Fruit fly (Drosophila melanogaster) whole organism, embryonic: Measurements from ENCODE around the gene Dhdds.
A peak's percentile ranks its signal among the peaks of the same experiment; 100 is the strongest.

Experiments used
- ATbp ChIP-seq: fragments of 200-800 bp; sonication (Bioruptor generic); optimal IDR thresholded peaks from 2 replicates; lab custom pipeline; 2017; ENCODE audit warnings: missing biosample characterization, mild to moderate bottlenecking, missing genetic modification characterization, missing genetic modification reagents
- Atf6 ChIP-seq: fragments of 200-800 bp; sonication (Bioruptor generic); IDR thresholded peaks from 2 replicates; pipeline ENCODE4 v1.3.6; 2022; ENCODE audit warnings: missing biosample characterization, missing genetic modification characterization
- B-H2 ChIP-seq: fragments of 200-800 bp; sonication (Bioruptor generic); optimal IDR thresholded peaks from 2 replicates; lab custom pipeline; 2018; ENCODE audit warnings: missing biosample characterization, mild to moderate bottlenecking, missing genetic modification characterization
- Bteb2 ChIP-seq: fragments of 200-800 bp; sonication (Bioruptor generic); optimal IDR thresholded peaks from 2 replicates; lab custom pipeline; 2016; ENCODE audit warnings: missing biosample characterization, missing genetic modification characterization
- C15 ChIP-seq: fragments of 200-800 bp; sonication (Bioruptor generic); IDR thresholded peaks from 3 replicates; pipeline ENCODE4 v1.3.6; 2022; ENCODE audit warnings: missing biosample characterization, missing genetic modification characterization
- CG10959 ChIP-seq: fragments of 200-800 bp; sonication (Bioruptor generic); IDR thresholded peaks from 2 replicates; pipeline ENCODE4 v1.3.6; 2022; ENCODE audit warnings: missing biosample characterization, missing genetic modification characterization
- CG11085 ChIP-seq: fragments of 200-800 bp; sonication (Bioruptor generic); IDR thresholded peaks from 2 replicates; pipeline ENCODE4 v1.3.6; 2022; ENCODE audit warnings: missing biosample characterization, missing genetic modification characterization
- CG11093 ChIP-seq: fragments of 200-800 bp; sonication (Bioruptor generic); IDR thresholded peaks from 3 replicates; pipeline ENCODE4 v1.3.6; 2022; ENCODE audit warnings: missing biosample characterization, missing genetic modification characterization
- CG13624 ChIP-seq: fragments of 200-800 bp; sonication (Bioruptor generic); optimal IDR thresholded peaks from 2 replicates; lab custom pipeline; 2016; ENCODE audit warnings: missing biosample characterization, missing genetic modification characterization
- CG14710 ChIP-seq: fragments of 200-800 bp; sonication (Bioruptor generic); optimal IDR thresholded peaks from 3 replicates; lab custom pipeline; 2019; ENCODE audit warnings: missing biosample characterization, mild to moderate bottlenecking, missing genetic modification characterization, moderate library complexity
- CG15696 ChIP-seq: fragments of 200-800 bp; sonication (Bioruptor generic); optimal IDR thresholded peaks from 2 replicates; lab custom pipeline; 2019; ENCODE audit warnings: missing biosample characterization, mild to moderate bottlenecking, missing genetic modification characterization, moderate library complexity
- CG16779 ChIP-seq: fragments of 200-800 bp; sonication (Bioruptor generic); IDR thresholded peaks from 2 replicates; pipeline ENCODE4 v1.3.6; 2022; ENCODE audit warnings: missing biosample characterization, missing genetic modification characterization
- CG17361 ChIP-seq: fragments of 200-800 bp; sonication (Bioruptor generic); IDR thresholded peaks from 3 replicates; pipeline ENCODE4 v1.3.6; 2022; ENCODE audit warnings: missing biosample characterization, missing genetic modification characterization
- CG17385 ChIP-seq: fragments of 200-800 bp; sonication (Bioruptor generic); optimal IDR thresholded peaks from 3 replicates; lab custom pipeline; 2018; ENCODE audit warnings: missing biosample characterization, mild to moderate bottlenecking, missing genetic modification characterization
- CG31441 ChIP-seq: fragments of 200-800 bp; sonication (Bioruptor generic); IDR thresholded peaks from 2 replicates; pipeline ENCODE4 v1.3.6; 2022; ENCODE audit warnings: missing biosample characterization, missing genetic modification characterization
- CG34376 ChIP-seq: fragments of 200-800 bp; sonication (Bioruptor generic); optimal IDR thresholded peaks from 2 replicates; lab custom pipeline; 2018; ENCODE audit warnings: missing biosample characterization, mild to moderate bottlenecking, missing genetic modification characterization
- CG4707 ChIP-seq: fragments of 200-800 bp; sonication (Bioruptor generic); optimal IDR thresholded peaks from 2 replicates; lab custom pipeline; 2018; ENCODE audit warnings: missing biosample characterization, mild to moderate bottlenecking, missing genetic modification characterization, moderate library complexity
- CG6791 ChIP-seq: fragments of 200-800 bp; sonication (Bioruptor generic); IDR thresholded peaks from 3 replicates; pipeline ENCODE4 v1.3.6; 2022; ENCODE audit warnings: missing biosample characterization, missing genetic modification characterization; ENCODE audit not compliant: partially characterized antibody
- CG6854 ChIP-seq: fragments of 200-800 bp; sonication (Bioruptor generic); optimal IDR thresholded peaks from 3 replicates; lab custom pipeline; 2017; ENCODE audit warnings: missing biosample characterization, mild to moderate bottlenecking, missing genetic modification characterization
- CG7963 ChIP-seq: fragments of 200-800 bp; sonication (Bioruptor generic); IDR thresholded peaks from 3 replicates; pipeline ENCODE4 v1.3.6; 2022; ENCODE audit warnings: missing biosample characterization, missing genetic modification characterization; ENCODE audit not compliant: partially characterized antibody
- CG8765 ChIP-seq: fragments of 200-800 bp; sonication (Bioruptor generic); IDR thresholded peaks from 2 replicates; pipeline ENCODE4 v1.3.6; 2022; ENCODE audit warnings: missing biosample characterization, missing genetic modification characterization
- Fer1 ChIP-seq: fragments of 200-800 bp; sonication (Bioruptor generic); optimal IDR thresholded peaks from 2 replicates; lab custom pipeline; 2017; ENCODE audit warnings: missing biosample characterization, mild to moderate bottlenecking, missing genetic modification characterization
- H15 ChIP-seq: fragments of 200-800 bp; sonication (Bioruptor generic); IDR thresholded peaks from 3 replicates; pipeline ENCODE4 v1.3.6; 2022; ENCODE audit warnings: missing biosample characterization, missing genetic modification characterization
- Hmr ChIP-seq: fragments of 200-800 bp; sonication (Bioruptor generic); optimal IDR thresholded peaks from 3 replicates; lab custom pipeline; 2017; ENCODE audit warnings: mild to moderate bottlenecking, missing biosample characterization, missing genetic modification reagents, missing genetic modification characterization
- Myb ChIP-seq: fragments of 200-800 bp; sonication (Bioruptor generic); optimal IDR thresholded peaks from 2 replicates; lab custom pipeline; 2016; ENCODE audit warnings: missing biosample characterization, missing genetic modification characterization
- Nf-YC ChIP-seq: fragments of 200-800 bp; optimal IDR thresholded peaks from 3 replicates; lab custom pipeline; 2019; ENCODE audit warnings: missing biosample characterization, mild to moderate bottlenecking, missing genetic modification characterization, moderate library complexity
- NfI ChIP-seq: fragments of 200-800 bp; sonication (Bioruptor generic); optimal IDR thresholded peaks from 3 replicates; lab custom pipeline; 2018; ENCODE audit warnings: missing biosample characterization, mild to moderate bottlenecking, missing genetic modification characterization, moderate library complexity
- Opbp ChIP-seq: fragments of 200-800 bp; sonication (Bioruptor generic); IDR thresholded peaks from 3 replicates; pipeline ENCODE4 v1.3.6; 2022; ENCODE audit warnings: missing biosample characterization, missing genetic modification characterization; ENCODE audit not compliant: partially characterized antibody
- Optix ChIP-seq: fragments of 200-800 bp; sonication (Bioruptor generic); IDR thresholded peaks from 3 replicates; pipeline ENCODE4 v1.3.6; 2022; ENCODE audit warnings: missing biosample characterization, missing genetic modification characterization
- Scr ChIP-seq: fragments of 200-800 bp; sonication (Bioruptor generic); IDR thresholded peaks from 2 replicates; pipeline ENCODE4 v1.3.6; 2022; ENCODE audit warnings: missing biosample characterization, missing genetic modification characterization; ENCODE audit not compliant: partially characterized antibody
- Sin3A ChIP-seq: fragments of >200 bp; optimal IDR thresholded peaks from 2 replicates; lab custom pipeline; 2018
- Sox102F ChIP-seq: fragments of 200-800 bp; sonication (Bioruptor generic); optimal IDR thresholded peaks from 2 replicates; lab custom pipeline; 2018; ENCODE audit warnings: missing biosample characterization, mild to moderate bottlenecking, missing genetic modification characterization, moderate library complexity
- Sry-δ ChIP-seq: fragments of 200-800 bp; sonication (Bioruptor generic); optimal IDR thresholded peaks from 2 replicates; lab custom pipeline; 2016; ENCODE audit warnings: missing biosample characterization, missing genetic modification characterization
- ab ChIP-seq: fragments of 200-800 bp; sonication (Bioruptor generic); optimal IDR thresholded peaks from 2 replicates; lab custom pipeline; 2016; ENCODE audit warnings: missing biosample characterization, missing genetic modification characterization
- ase ChIP-seq: fragments of 200-800 bp; sonication (Bioruptor generic); IDR thresholded peaks from 3 replicates; pipeline ENCODE4 v1.3.6; 2022; ENCODE audit warnings: missing biosample characterization, missing genetic modification characterization
- az2 ChIP-seq: fragments of 200-800 bp; sonication (Bioruptor generic); optimal IDR thresholded peaks from 3 replicates; lab custom pipeline; 2016; ENCODE audit warnings: missing biosample characterization, missing genetic modification characterization
- dan ChIP-seq: fragments of 200-800 bp; sonication (Bioruptor generic); IDR thresholded peaks from 2 replicates; pipeline ENCODE4 v1.3.6; 2022; ENCODE audit warnings: missing biosample characterization, missing genetic modification characterization
- dimm ChIP-seq: fragments of 200-800 bp; sonication (Bioruptor generic); IDR thresholded peaks from 2 replicates; pipeline ENCODE4 v1.3.6; 2022; ENCODE audit warnings: missing biosample characterization, missing genetic modification characterization
- esg ChIP-seq: fragments of 200-800 bp; sonication (Bioruptor generic); conservative IDR thresholded peaks from 2 replicates; pipeline ENCODE4 v1.3.6; 2022; ENCODE audit warnings: missing biosample characterization, missing genetic modification characterization
- ewg ChIP-seq: fragments of 200-800 bp; sonication (Bioruptor generic); optimal IDR thresholded peaks from 3 replicates; lab custom pipeline; 2017; ENCODE audit warnings: mild to moderate bottlenecking, missing biosample characterization, missing genetic modification reagents, missing genetic modification characterization
- fd96Cb ChIP-seq: fragments of 200-800 bp; sonication (Bioruptor generic); optimal IDR thresholded peaks from 2 replicates; lab custom pipeline; 2018; ENCODE audit warnings: missing biosample characterization, mild to moderate bottlenecking, missing genetic modification characterization, moderate library complexity
- gcm ChIP-seq: fragments of 200-800 bp; sonication (Bioruptor generic); optimal IDR thresholded peaks from 2 replicates; lab custom pipeline; 2019; ENCODE audit warnings: missing biosample characterization, mild to moderate bottlenecking, missing genetic modification characterization, moderate library complexity
- grau ChIP-seq: fragments of 200-800 bp; optimal IDR thresholded peaks from 3 replicates; lab custom pipeline; 2019; ENCODE audit warnings: missing biosample characterization, mild to moderate bottlenecking, missing genetic modification characterization, moderate library complexity
- ham ChIP-seq: fragments of 200-800 bp; sonication (Bioruptor generic); IDR thresholded peaks from 2 replicates; pipeline ENCODE4 v1.3.6; 2022; ENCODE audit warnings: missing biosample characterization, missing genetic modification characterization
- jigr1 ChIP-seq: fragments of 200-800 bp; sonication (Bioruptor generic); IDR thresholded peaks from 3 replicates; pipeline ENCODE4 v1.3.6; 2022; ENCODE audit warnings: missing biosample characterization, missing genetic modification characterization
- mam ChIP-seq: fragments of 200-800 bp; sonication (Bioruptor generic); optimal IDR thresholded peaks from 3 replicates; lab custom pipeline; 2016; ENCODE audit warnings: missing biosample characterization, missing genetic modification characterization
- nom ChIP-seq: fragments of 200-800 bp; sonication (Bioruptor generic); optimal IDR thresholded peaks from 2 replicates; lab custom pipeline; 2017; ENCODE audit warnings: missing biosample characterization, missing genetic modification characterization, mild to moderate bottlenecking, moderate library complexity, missing genetic modification reagents
- rib ChIP-seq: fragments of 200-800 bp; sonication (Bioruptor generic); IDR thresholded peaks from 2 replicates; pipeline ENCODE4 v1.3.6; 2022; ENCODE audit warnings: missing biosample characterization, missing genetic modification characterization
- slbo ChIP-seq: fragments of 200-800 bp; sonication (Bioruptor generic); IDR thresholded peaks from 2 replicates; pipeline ENCODE4 v1.3.6; 2022; ENCODE audit warnings: missing biosample characterization, missing genetic modification characterization
- twi ChIP-seq: fragments of 200-800 bp; optimal IDR thresholded peaks from 2 replicates; lab custom pipeline; 2019; ENCODE audit warnings: missing biosample characterization, mild to moderate bottlenecking, missing genetic modification characterization, moderate library complexity
- vvl ChIP-seq: fragments of 200-800 bp; sonication (Bioruptor generic); IDR thresholded peaks from 2 replicates; pipeline ENCODE4 v1.3.6; 2022; ENCODE audit warnings: missing biosample characterization, missing genetic modification characterization
- wdn ChIP-seq: fragments of 200-800 bp; sonication (Bioruptor generic); IDR thresholded peaks from 2 replicates; pipeline ENCODE4 v1.3.6; 2022; ENCODE audit warnings: missing biosample characterization, missing genetic modification characterization

Dhdds gene

DNA sequence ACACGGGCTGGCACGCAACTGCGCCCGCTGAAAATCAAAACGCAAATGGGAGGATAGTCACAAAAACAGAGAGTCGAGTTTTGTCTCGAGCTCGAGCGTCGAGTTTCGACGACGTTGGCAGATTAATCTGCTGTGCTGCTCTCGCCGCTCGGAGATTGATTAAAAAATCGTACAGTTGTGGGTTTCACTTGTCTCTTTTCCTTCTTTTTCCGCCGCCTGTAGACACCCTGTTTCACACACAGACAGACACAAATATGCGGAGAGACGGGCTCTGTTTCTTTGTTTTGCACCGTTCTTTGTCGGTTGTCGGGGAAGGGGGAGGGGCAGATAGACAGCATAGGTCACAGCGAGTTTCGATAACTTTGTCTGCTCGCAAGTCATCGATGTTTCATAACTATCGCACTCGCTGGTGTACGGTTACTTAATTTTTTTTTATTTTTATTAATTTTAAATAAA is 13.7 kb upstream of the Dhdds start, which contains the start of gene orion (continued):
- peak; percentile 79 for TF ChIP-seq Scr (GFP tag; lab: Robert Waterston, UW)
- TF ChIP-seq esg (GFP tag; lab: Robert Waterston, UW), result no peak
- TF ChIP-seq az2 (GFP tag; lab: Kevin White, UChicago), result peak; percentile 3
- TF ChIP-seq rib (GFP tag; lab: Robert Waterston, UW), result peak; percentile 56; the same call in 1 of the 2 replicates
- no peak for TF ChIP-seq ase (GFP tag; lab: Robert Waterston, UW)
- TF ChIP-seq Bteb2 (GFP tag; lab: Kevin White, UChicago), result no peak
- TF ChIP-seq CG13624 (GFP tag; lab: Kevin White, UChicago), result peak; percentile 0
- TF ChIP-seq mam (GFP tag; lab: Kevin White, UChicago), result no peak
- no peak for TF ChIP-seq ham (GFP tag; lab: Robert Waterston, UW)
- TF ChIP-seq grau (tag; lab: Kevin White, UChicago), result no peak
- no peak for TF ChIP-seq fd96Cb (tag; lab: Kevin White, UChicago)
- peak; percentile 84; the same call in 2 of the 3 replicates for TF ChIP-seq Opbp (GFP tag; lab: Robert Waterston, UW)
- no peak for TF ChIP-seq CG11085
- no peak for TF ChIP-seq CG31441 (GFP tag; lab: Robert Waterston, UW)
- TF ChIP-seq CG8765 (GFP tag; lab: Robert Waterston, UW), result no peak
- 0 out of 2 replicates have a peak, but pooled peaks have one; percentile 33 for TF ChIP-seq slbo (GFP tag; lab: Robert Waterston, UW)
- TF ChIP-seq vvl (GFP tag; lab: Robert Waterston, UW), result peak; percentile 62
- no peak for TF ChIP-seq CG4707 (GFP tag; lab: Kevin White, UChicago)
- peak; percentile 58 for TF ChIP-seq Fer1 (GFP tag; lab: Kevin White, UChicago)
- no peak for TF ChIP-seq C15 (GFP tag; lab: Robert Waterston, UW)
- TF ChIP-seq Hmr (GFP tag; lab: Kevin White, UChicago), result no peak
- TF ChIP-seq nom (GFP tag; lab: Kevin White, UChicago), result peak; percentile 96
- no peak for TF ChIP-seq H15 (GFP tag; lab: Robert Waterston, UW)
- no peak for TF ChIP-seq Sin3A (lab: Kevin White, UChicago)
- TF ChIP-seq Sox102F (GFP tag; lab: Kevin White, UChicago), result no peak
- TF ChIP-seq NfI (GFP tag; lab: Kevin White, UChicago), result no peak
- no peak for TF ChIP-seq twi (tag; lab: Kevin White, UChicago)
- TF ChIP-seq ab, result no peak
- TF ChIP-seq CG17361 (GFP tag; lab: Robert Waterston, UW), result no peak; the same call in 2 of the 3 replicates
- TF ChIP-seq Sry-δ (GFP tag; lab: Kevin White, UChicago), result peak; percentile 48
- TF ChIP-seq CG6854 (GFP tag; lab: Kevin White, UChicago), result no peak
- TF ChIP-seq wdn (GFP tag; lab: Robert Waterston, UW), result no peak
- TF ChIP-seq CG6791 (GFP tag; lab: Robert Waterston, UW), result peak; percentile 85
- TF ChIP-seq ewg (GFP tag; lab: Kevin White, UChicago), result no peak
- TF ChIP-seq Optix (GFP tag; lab: Robert Waterston, UW), result peak; percentile 53; the same call in 1 of the 3 replicates
- no peak for TF ChIP-seq CG10959 (GFP tag; lab: Robert Waterston, UW)
- no peak for TF ChIP-seq dimm (GFP tag; lab: Robert Waterston, UW)
- no peak for TF ChIP-seq dan (GFP tag; lab: Robert Waterston, UW)
- peak; percentile 46 for TF ChIP-seq gcm
- TF ChIP-seq CG7963, result peak; percentile 56; the same call in 2 of the 3 replicates
- no peak for TF ChIP-seq CG17385 (GFP tag; lab: Kevin White, UChicago)
- TF ChIP-seq Atf6, result peak; percentile 32; the same call in 1 of the 2 replicates
- peak; percentile 60 for TF ChIP-seq CG34376 (GFP tag; lab: Kevin White, UChicago)
- peak; percentile 48 for TF ChIP-seq CG15696 (tag; lab: Kevin White, UChicago)
- peak; percentile 3 for TF ChIP-seq B-H2 (GFP tag; lab: Kevin White, UChicago)
- no peak for TF ChIP-seq Nf-YC (tag; lab: Kevin White, UChicago)
- TF ChIP-seq jigr1, result no peak
- TF ChIP-seq CG14710 (tag; lab: Kevin White, UChicago), result peak; percentile 2
- no peak for TF ChIP-seq ATbp (GFP tag; lab: Kevin White, UChicago)
- no peak for TF ChIP-seq Myb (GFP tag; lab: Kevin White, UChicago)
- no peak for TF ChIP-seq CG16779
- no peak for TF ChIP-seq CG11093
